Worm (Caenorhabditis elegans) whole organism, L1 larva: Measurements from ENCODE around the gene zip-6.

Experiments
- alr-1 ChIP-seq: fragments of 200-800 bp; sonication (Bioruptor generic); optimal IDR thresholded peaks from 2 replicates; lab custom pipeline; 2018; ENCODE audit warnings: borderline replicate concordance, mild to moderate bottlenecking, missing genetic modification characterization, missing compliant biosample characterization
- ces-1 ChIP-seq: fragments of 150-350 bp; optimal IDR thresholded peaks from 2 replicates; lab custom pipeline; 2014; ENCODE audit warnings: missing biosample characterization, missing genetic modification reagents, missing genetic modification characterization
- elt-3 ChIP-seq, 6 experiments: fragments of 150-350 bp in 1 of 6; sonication (generic microtip); optimal IDR thresholded peaks; 2 replicates each; lab custom pipeline; 2017 to 2018; ENCODE audit warnings: missing biosample characterization in 6 of 6, missing genetic modification characterization in 6 of 6, inconsistent platforms in 1 of 6
- lin-39 ChIP-seq: fragments of 150-350 bp; optimal IDR thresholded peaks from 2 replicates; lab custom pipeline; 2014; ENCODE audit warnings: missing biosample characterization, missing genetic modification reagents, missing genetic modification characterization
- nhr-19 ChIP-seq: fragments of 200-800 bp; sonication (Bioruptor generic); conservative IDR thresholded peaks from 2 replicates; pipeline ENCODE4 v1.3.6; 2022; ENCODE audit warnings: missing genetic modification characterization, missing compliant biosample characterization
- snpc-4 ChIP-seq: fragments of 150-350 bp; optimal IDR thresholded peaks from 2 replicates; lab custom pipeline; 2014; ENCODE audit warnings: missing biosample characterization, missing genetic modification characterization

- no peak for TF ChIP-seq elt-3 (tag; optimal IDR thresholded peaks at IDR 0.05; lab: Kevin White, UChicago)
- no peak for TF ChIP-seq ces-1 (GFP tag; lab: Kevin White, UChicago)
- TF ChIP-seq lin-39 (tag; lab: Kevin White, UChicago): no peak
- TF ChIP-seq snpc-4: no peak
- no peak for TF ChIP-seq alr-1 (tag; lab: Kevin White, UChicago)
- TF ChIP-seq nhr-19 (GFP tag; lab: Robert Waterston, UW): no peak
Observed at ce11 chrIV:11260544-11261227, 42.7 kb upstream of the zip-6 start, which contains the start of gene C05C12.5.
